Fruit fly (Drosophila melanogaster) whole organism, adult: Measurements from ENCODE around the gene CG42564.

ENCODE experiments used
- CG7101 ChIP-seq: fragments of 200-800 bp; sonication (Bioruptor generic); optimal IDR thresholded peaks from 2 replicates; lab custom pipeline; 2018; ENCODE audit warnings: missing biosample characterization, mild to moderate bottlenecking, missing genetic modification characterization, moderate library complexity
- bab1 ChIP-seq: fragments of 200-800 bp; sonication (Bioruptor generic); optimal IDR thresholded peaks from 3 replicates; lab custom pipeline; 2019; ENCODE audit warnings: missing biosample characterization, mild to moderate bottlenecking, missing genetic modification characterization, moderate library complexity

DNA sequence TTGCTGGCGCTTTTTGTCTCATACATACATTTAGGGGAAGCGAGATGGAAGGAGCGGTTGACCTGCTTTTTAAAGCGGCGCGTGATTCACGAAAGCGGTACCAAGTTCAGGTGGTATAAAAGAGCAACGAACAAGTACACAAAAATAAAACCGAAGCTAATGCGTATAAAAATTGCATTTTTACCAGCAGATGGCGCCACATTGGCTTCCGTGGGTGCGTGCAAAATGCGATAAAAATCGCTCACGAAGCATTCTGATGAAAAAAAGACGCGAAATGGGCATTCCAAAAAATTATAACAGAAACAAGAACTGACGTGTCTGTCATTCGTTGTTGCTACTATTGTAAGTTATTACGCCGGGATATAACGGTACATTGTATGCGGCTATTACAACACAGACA, 48.9 kb downstream of the CG42564 start:
- no peak for TF ChIP-seq CG7101 (tag; lab: Kevin White, UChicago)
- no peak for TF ChIP-seq bab1
